Fruit fly (Drosophila melanogaster) whole organism, embryonic: ENCODE data around the gene Ms.

Source experiments
- Asciz ChIP-seq: fragments of 200-800 bp; sonication (Bioruptor generic); optimal IDR thresholded peaks from 2 replicates; lab custom pipeline; 2017; ENCODE audit warnings: missing biosample characterization, mild to moderate bottlenecking, missing genetic modification characterization, missing genetic modification reagents
- Awh ChIP-seq: fragments of 200-800 bp; sonication (Bioruptor generic); IDR thresholded peaks from 2 replicates; pipeline ENCODE4, ENCODE4 v1.3.6; 2022; ENCODE audit warnings: missing biosample characterization, missing genetic modification characterization
- Blimp-1 ChIP-seq: fragments of 200-800 bp; sonication (Bioruptor generic); optimal IDR thresholded peaks from 3 replicates; lab custom pipeline; 2018; ENCODE audit warnings: missing biosample characterization, missing genetic modification characterization, mild to moderate bottlenecking, moderate library complexity, missing genetic modification reagents
- C15 ChIP-seq: fragments of 200-800 bp; sonication (Bioruptor generic); IDR thresholded peaks from 3 replicates; pipeline ENCODE4 v1.3.6; 2022; ENCODE audit warnings: missing biosample characterization, missing genetic modification characterization
- CG10147 ChIP-seq: fragments of 200-800 bp; sonication (Bioruptor generic); optimal IDR thresholded peaks from 2 replicates; lab custom pipeline; 2019; ENCODE audit warnings: missing biosample characterization, mild to moderate bottlenecking, missing genetic modification characterization, moderate library complexity
- CG10366 ChIP-seq: fragments of 200-800 bp; sonication (Bioruptor generic); IDR thresholded peaks from 2 replicates; pipeline ENCODE4 v1.3.6; 2022; ENCODE audit warnings: missing biosample characterization, missing genetic modification characterization
- CG10979 ChIP-seq: fragments of 200-800 bp; sonication (Bioruptor generic); optimal IDR thresholded peaks from 2 replicates; lab custom pipeline; 2018; ENCODE audit warnings: missing biosample characterization, mild to moderate bottlenecking, missing genetic modification characterization, moderate library complexity
- CG11696 ChIP-seq: fragments of 200-800 bp; sonication (Bioruptor generic); IDR thresholded peaks from 2 replicates; pipeline ENCODE4 v1.3.6; 2022; ENCODE audit warnings: missing biosample characterization, missing genetic modification characterization
- CG12236 ChIP-seq: fragments of 200-800 bp; sonication (Bioruptor generic); optimal IDR thresholded peaks from 2 replicates; lab custom pipeline; 2016; ENCODE audit warnings: missing biosample characterization, missing genetic modification characterization
- CG14050 ChIP-seq: fragments of 200-800 bp; sonication (Bioruptor generic); IDR thresholded peaks from 3 replicates; pipeline ENCODE4 v1.3.6; 2022; ENCODE audit warnings: missing biosample characterization, missing genetic modification characterization
- CG14860 ChIP-seq: fragments of 200-800 bp; sonication (Bioruptor generic); IDR thresholded peaks from 3 replicates; pipeline ENCODE4 v1.3.6; 2022; ENCODE audit warnings: missing biosample characterization, missing genetic modification characterization; ENCODE audit not compliant: partially characterized antibody
- CG14965 ChIP-seq: fragments of 200-800 bp; sonication (Bioruptor generic); optimal IDR thresholded peaks from 2 replicates; lab custom pipeline; 2016; ENCODE audit warnings: missing biosample characterization, missing genetic modification characterization, borderline replicate concordance
- CG1529 ChIP-seq: fragments of 200-800 bp; sonication (Bioruptor generic); optimal IDR thresholded peaks from 3 replicates; lab custom pipeline; 2018; ENCODE audit warnings: missing biosample characterization, missing genetic modification characterization
- CG15514 ChIP-seq: fragments of 200-800 bp; sonication (Bioruptor generic); optimal IDR thresholded peaks from 3 replicates; lab custom pipeline; 2017; ENCODE audit warnings: missing biosample characterization, missing genetic modification characterization, mild to moderate bottlenecking, moderate library complexity, missing genetic modification reagents
- CG17829 ChIP-seq: fragments of 200-800 bp; optimal IDR thresholded peaks from 2 replicates; lab custom pipeline; 2019; ENCODE audit warnings: missing biosample characterization, mild to moderate bottlenecking, missing genetic modification characterization, moderate library complexity
- CG2875 ChIP-seq: fragments of 200-800 bp; sonication (Bioruptor generic); optimal IDR thresholded peaks from 2 replicates; lab custom pipeline; 2017; ENCODE audit warnings: missing biosample characterization, mild to moderate bottlenecking, missing genetic modification characterization, missing genetic modification reagents
- CG3065 ChIP-seq: fragments of 200-800 bp; sonication (Bioruptor generic); optimal IDR thresholded peaks from 2 replicates; lab custom pipeline; 2016; ENCODE audit warnings: missing biosample characterization, missing genetic modification characterization
- CG3163 ChIP-seq: fragments of 200-800 bp; sonication (Bioruptor generic); optimal IDR thresholded peaks from 3 replicates; lab custom pipeline; 2016; ENCODE audit warnings: missing biosample characterization, missing genetic modification characterization
- CG4617 ChIP-seq: fragments of 200-800 bp; sonication (Bioruptor generic); optimal IDR thresholded peaks from 3 replicates; lab custom pipeline; 2016; ENCODE audit warnings: missing biosample characterization, missing genetic modification characterization, borderline replicate concordance
- CG4854 ChIP-seq: fragments of 200-800 bp; sonication (Bioruptor generic); optimal IDR thresholded peaks from 2 replicates; lab custom pipeline; 2016; ENCODE audit warnings: missing biosample characterization, missing genetic modification characterization, inconsistent platforms
- CG8944 ChIP-seq: fragments of 200-800 bp; sonication (Bioruptor generic); optimal IDR thresholded peaks from 3 replicates; lab custom pipeline; 2016; ENCODE audit warnings: missing biosample characterization, missing genetic modification characterization
- CG9437 ChIP-seq: fragments of 200-800 bp; sonication (Bioruptor generic); optimal IDR thresholded peaks from 2 replicates; lab custom pipeline; 2018; ENCODE audit warnings: missing biosample characterization, mild to moderate bottlenecking, missing genetic modification characterization
- CTCF ChIP-seq: fragments of 200-800 bp; sonication (Bioruptor generic); optimal IDR thresholded peaks from 2 replicates; lab custom pipeline; 2017; ENCODE audit warnings: missing biosample characterization, mild to moderate bottlenecking, missing genetic modification characterization, moderate library complexity
- D19A ChIP-seq: fragments of 200-800 bp; optimal IDR thresholded peaks from 3 replicates; lab custom pipeline; 2019; ENCODE audit warnings: missing biosample characterization, mild to moderate bottlenecking, missing genetic modification characterization, moderate library complexity
- Dp ChIP-seq: fragments of 200-800 bp; sonication (Bioruptor generic); optimal IDR thresholded peaks from 2 replicates; lab custom pipeline; 2018; ENCODE audit warnings: missing biosample characterization, mild to moderate bottlenecking, missing genetic modification characterization, moderate library complexity
- HLH3B ChIP-seq: fragments of 200-800 bp; sonication (Bioruptor generic); IDR thresholded peaks from 2 replicates; pipeline ENCODE4 v1.3.6; 2022; ENCODE audit warnings: missing biosample characterization, missing genetic modification characterization
- HLHmδ ChIP-seq: fragments of 200-800 bp; sonication (Bioruptor generic); optimal IDR thresholded peaks from 2 replicates; lab custom pipeline; 2018; ENCODE audit warnings: missing biosample characterization, mild to moderate bottlenecking, missing genetic modification characterization, moderate library complexity
- Hand ChIP-seq: fragments of 200-800 bp; sonication (Bioruptor generic); optimal IDR thresholded peaks from 2 replicates; lab custom pipeline; 2017; ENCODE audit warnings: mild to moderate bottlenecking, missing biosample characterization, missing genetic modification reagents, missing genetic modification characterization
- Hmx ChIP-seq: fragments of 200-800 bp; sonication (Bioruptor generic); optimal IDR thresholded peaks from 2 replicates; lab custom pipeline; 2016; ENCODE audit warnings: missing biosample characterization, missing genetic modification characterization
- Hsf ChIP-seq: fragments of 200-800 bp; sonication (Bioruptor generic); optimal IDR thresholded peaks from 3 replicates; lab custom pipeline; 2016; ENCODE audit warnings: missing biosample characterization, missing genetic modification characterization
- NC2α ChIP-seq: fragments of 200-800 bp; sonication (Bioruptor generic); optimal IDR thresholded peaks from 2 replicates; lab custom pipeline; 2016; ENCODE audit warnings: missing biosample characterization, missing genetic modification characterization
- ab ChIP-seq: fragments of 200-800 bp; sonication (Bioruptor generic); optimal IDR thresholded peaks from 2 replicates; lab custom pipeline; 2016; ENCODE audit warnings: missing biosample characterization, missing genetic modification characterization
- amos ChIP-seq: fragments of 200-800 bp; sonication (Bioruptor generic); IDR thresholded peaks from 2 replicates; pipeline ENCODE4 v1.3.6; 2022; ENCODE audit warnings: missing biosample characterization, missing genetic modification characterization; ENCODE audit not compliant: partially characterized antibody
- bsh ChIP-seq, 2 experiments: fragments of 200-800 bp; sonication (Bioruptor generic); optimal IDR thresholded peaks; 2 replicates each; lab custom pipeline; 2017 to 2018; ENCODE audit warnings: mild to moderate bottlenecking in 2 of 2, missing biosample characterization in 2 of 2, missing genetic modification characterization in 2 of 2, moderate library complexity in 1 of 2
- corto ChIP-seq: fragments of 200-800 bp; sonication (Bioruptor generic); optimal IDR thresholded peaks from 2 replicates; lab custom pipeline; 2016; ENCODE audit warnings: missing biosample characterization, mild to moderate bottlenecking, missing genetic modification characterization, moderate library complexity
- da ChIP-seq: fragments of 200-800 bp; sonication (Bioruptor generic); optimal IDR thresholded peaks from 2 replicates; lab custom pipeline; 2016; ENCODE audit warnings: missing biosample characterization, missing genetic modification characterization
- dati ChIP-seq: fragments of 200-800 bp; sonication (Bioruptor generic); IDR thresholded peaks from 2 replicates; pipeline ENCODE4 v1.3.6; 2022; ENCODE audit warnings: missing biosample characterization, missing genetic modification characterization
- en ChIP-seq: fragments of 200-800 bp; sonication (Bioruptor generic); optimal IDR thresholded peaks from 2 replicates; lab custom pipeline; 2016; ENCODE audit warnings: missing biosample characterization, missing genetic modification characterization
- exex ChIP-seq: fragments of 200-800 bp; sonication (Bioruptor generic); optimal IDR thresholded peaks from 4 replicates; lab custom pipeline; 2018; ENCODE audit warnings: missing biosample characterization, mild to moderate bottlenecking, missing genetic modification characterization, moderate library complexity
- nerfin-1 ChIP-seq: fragments of 200-800 bp; sonication (Bioruptor generic); optimal IDR thresholded peaks from 3 replicates; lab custom pipeline; 2019; ENCODE audit warnings: missing biosample characterization, mild to moderate bottlenecking, missing genetic modification characterization, moderate library complexity
- nmo ChIP-seq: fragments of 200-800 bp; sonication (Bioruptor generic); optimal IDR thresholded peaks from 2 replicates; lab custom pipeline; 2018; ENCODE audit warnings: missing biosample characterization, mild to moderate bottlenecking, missing genetic modification characterization, moderate library complexity
- onecut ChIP-seq: fragments of 200-800 bp; sonication (Bioruptor generic); IDR thresholded peaks from 2 replicates; pipeline ENCODE4 v1.3.6; 2022; ENCODE audit warnings: missing biosample characterization, missing genetic modification characterization
- org-1 ChIP-seq: fragments of 200-800 bp; sonication (Bioruptor generic); optimal IDR thresholded peaks from 2 replicates; lab custom pipeline; 2017; ENCODE audit warnings: missing biosample characterization, missing genetic modification characterization
- pnt ChIP-seq: fragments of 200-800 bp; sonication (Bioruptor generic); optimal IDR thresholded peaks from 3 replicates; lab custom pipeline; 2016; ENCODE audit warnings: missing biosample characterization, missing genetic modification characterization
- prd ChIP-seq, 3 experiments: fragments of >200 bp in 2 of 3; fragments of 200-800 bp in 1 of 3; sonication (Bioruptor generic) in 1 of 3; optimal IDR thresholded peaks in 2 of 3; IDR thresholded peaks in 1 of 3; 2 replicates in 2 of 3; 3 replicates in 1 of 3; pipeline versions ENCODE4 v1.3.6 to Lab custom; 2017 to 2022; ENCODE audit warnings: missing biosample characterization in 1 of 3, missing genetic modification characterization in 1 of 3
- rib ChIP-seq: fragments of 200-800 bp; sonication (Bioruptor generic); IDR thresholded peaks from 2 replicates; pipeline ENCODE4 v1.3.6; 2022; ENCODE audit warnings: missing biosample characterization, missing genetic modification characterization
- sob ChIP-seq: fragments of 200-800 bp; sonication (Bioruptor generic); IDR thresholded peaks from 2 replicates; pipeline ENCODE4 v1.3.6; 2022; ENCODE audit warnings: missing biosample characterization, missing genetic modification characterization
- wdn ChIP-seq: fragments of 200-800 bp; sonication (Bioruptor generic); IDR thresholded peaks from 2 replicates; pipeline ENCODE4 v1.3.6; 2022; ENCODE audit warnings: missing biosample characterization, missing genetic modification characterization
- zen ChIP-seq: fragments of 200-800 bp; sonication (Bioruptor generic); optimal IDR thresholded peaks from 3 replicates; lab custom pipeline; 2018; ENCODE audit warnings: missing biosample characterization, mild to moderate bottlenecking, missing genetic modification characterization, moderate library complexity

Gene Ms

dm6 chr3R:24348420-24349190 lies 7.3 kb downstream of the Ms start, which contains the start of the genes CG5746 and CG6454 (continued):
- TF ChIP-seq en (no peak), Hmx (GFP tag; lab: Kevin White, UChicago) (no peak), nmo (GFP tag; lab: Kevin White, UChicago) (peak; percentile 78), HLH3B (GFP tag; lab: Robert Waterston, UW) (peak; percentile 51; the same call in 1 of the 2 replicates), nerfin-1 (no peak), Hsf (GFP tag; lab: Kevin White, UChicago) (peak; percentile 71), rib (GFP tag; lab: Robert Waterston, UW) (no peak), CG2875 (GFP tag; lab: Kevin White, UChicago) (no peak), C15 (no peak), prd (optimal IDR thresholded peaks at IDR 0.05; lab: Kevin White, UChicago) (no peak), prd (GFP tag; IDR thresholded peaks at IDR 0.05; lab: Robert Waterston, UW) (peak; percentile 69), HLHmδ (GFP tag; lab: Kevin White, UChicago) (no peak), CG17829 (tag; lab: Kevin White, UChicago) (peak; percentile 72), CG8944 (peak; percentile 24), Asciz (GFP tag; lab: Kevin White, UChicago) (no peak), bsh (GFP tag; optimal IDR thresholded peaks at IDR 0.05; lab: Kevin White, UChicago) (no peak), CG10147 (no peak), CG3163 (GFP tag; lab: Kevin White, UChicago) (peak; percentile 56), pnt (GFP tag; lab: Kevin White, UChicago) (peak; percentile 14), Hand (no peak), CG14050 (GFP tag; lab: Robert Waterston, UW) (no peak), CG14965 (no peak), org-1 (GFP tag; lab: Kevin White, UChicago) (no peak), CG14860 (GFP tag; lab: Robert Waterston, UW) (no peak), NC2α (GFP tag; lab: Kevin White, UChicago) (peak; percentile 29), amos (no peak), dati (GFP tag; lab: Robert Waterston, UW) (no peak), exex (tag; lab: Kevin White, UChicago) (no peak), zen (tag; lab: Kevin White, UChicago) (peak; percentile 25), da (no peak), CG10979 (peak; percentile 27), CG4854 (GFP tag; lab: Kevin White, UChicago) (no peak), CTCF (GFP tag; lab: Kevin White, UChicago) (no peak), Dp (GFP tag; lab: Kevin White, UChicago) (peak; percentile 14), wdn (GFP tag; lab: Robert Waterston, UW) (peak; percentile 45; the same call in 1 of the 2 replicates), corto (GFP tag; lab: Kevin White, UChicago) (no peak), CG11696 (GFP tag; lab: Robert Waterston, UW) (no peak), CG15514 (GFP tag; lab: Kevin White, UChicago) (peak; percentile 33), onecut (peak; percentile 100), CG12236 (GFP tag; lab: Kevin White, UChicago) (no peak), CG10366 (GFP tag; lab: Robert Waterston, UW) (no peak), Blimp-1 (GFP tag; lab: Kevin White, UChicago) (no peak), D19A (tag; lab: Kevin White, UChicago) (no peak), Awh (GFP tag; lab: Robert Waterston, UW) (no peak), CG9437 (GFP tag; lab: Kevin White, UChicago) (peak; percentile 70), CG4617 (GFP tag; lab: Kevin White, UChicago) (peak; percentile 75), ab (GFP tag; lab: Kevin White, UChicago) (no peak), CG3065 (GFP tag; lab: Kevin White, UChicago) (no peak), sob (GFP tag; lab: Robert Waterston, UW) (peak; percentile 59; the same call in 1 of the 2 replicates), CG1529 (GFP tag; lab: Kevin White, UChicago) (no peak)
